Fruit fly (Drosophila melanogaster): Measurements from ENCODE around the gene Dtd.
A peak's percentile ranks its signal among the peaks of the same experiment; 100 is the strongest.

Dtd gene

dm6 chr3R:11421643-11422122 is 8.2 kb upstream of the Dtd start, which contains the start of the genes ninaG and Sptz (continued):
- TF ChIP-seq dac (GFP tag; optimal IDR thresholded peaks at IDR 0.05) (peak; percentile 89), CG10631 (GFP tag; optimal IDR thresholded peaks at IDR 0.05) (peak; percentile 94), CG11762 (GFP tag; optimal IDR thresholded peaks at IDR 0.05; ENCODE audit: insufficient read depth) (peak; percentile 81), cyc (GFP tag; optimal IDR thresholded peaks at IDR 0.05) (peak; percentile 97), Eip78C (GFP tag) (peak; percentile 98), fd85E (GFP tag; optimal IDR thresholded peaks at IDR 0.05) (no peak), CG6854 (GFP tag; optimal IDR thresholded peaks at IDR 0.05) (peak; percentile 69), CG10669 (GFP tag; optimal IDR thresholded peaks at IDR 0.05) (no peak), CG6792 (GFP tag; optimal IDR thresholded peaks at IDR 0.05) (peak; percentile 91), CG32006 (GFP tag; optimal IDR thresholded peaks at IDR 0.05) (peak; percentile 93), CG3032 (tag; optimal IDR thresholded peaks at IDR 0.05) (peak; percentile 89), Hr4 (GFP tag; optimal IDR thresholded peaks at IDR 0.05) (no peak), spab (GFP tag; optimal IDR thresholded peaks at IDR 0.05) (no peak), Blimp-1 (GFP tag; optimal IDR thresholded peaks at IDR 0.05) (peak; percentile 76), dsx (GFP tag; optimal IDR thresholded peaks at IDR 0.05; ENCODE audit: poor library complexity, severe bottlenecking) (no peak), fd59A (GFP tag; optimal IDR thresholded peaks at IDR 0.05) (peak; percentile 77), net (GFP tag; optimal IDR thresholded peaks at IDR 0.05) (peak; percentile 88), ss (GFP tag; optimal IDR thresholded peaks at IDR 0.05) (no peak), CG3919 (GFP tag; optimal IDR thresholded peaks at IDR 0.05) (peak; percentile 93), CG34406 (GFP tag; optimal IDR thresholded peaks at IDR 0.05) (peak; percentile 86), vri (GFP tag; optimal IDR thresholded peaks at IDR 0.05) (no peak), CG11294 (GFP tag; IDR thresholded peaks at IDR 0.05) (peak; percentile 90), CG6163 (GFP tag; IDR thresholded peaks at IDR 0.05) (peak; percentile 93), Sox102F (GFP tag; optimal IDR thresholded peaks at IDR 0.05) (peak; percentile 88), CG6808 (GFP tag; optimal IDR thresholded peaks at IDR 0.05) (no peak), CG8119 (GFP tag; IDR thresholded peaks at IDR 0.05) (peak; percentile 88), fkh (GFP tag; optimal IDR thresholded peaks at IDR 0.05) (no peak), topi (GFP tag; optimal IDR thresholded peaks at IDR 0.05) (peak; percentile 93), Sox14 (GFP tag; optimal IDR thresholded peaks at IDR 0.05) (peak; percentile 98), Eip75B (GFP tag; optimal IDR thresholded peaks at IDR 0.05) (peak; percentile 91), OdsH (GFP tag; optimal IDR thresholded peaks at IDR 0.05) (peak; percentile 94)

- TF ChIP-seq svp (GFP tag) = peak; percentile 88
- no peak for TF ChIP-seq achi (GFP tag; optimal IDR thresholded peaks at IDR 0.05)
- TF ChIP-seq Hr4 (GFP tag; optimal IDR thresholded peaks at IDR 0.05) = no peak
- no peak for TF ChIP-seq Smox (GFP tag; optimal IDR thresholded peaks at IDR 0.05)
Observed at dm6 chr3R:11430307-11430706, 446 bp downstream of the Dtd start.

- TF ChIP-seq CG6163 (GFP tag; IDR thresholded peaks at IDR 0.05) = no peak
- no peak for TF ChIP-seq eg (GFP tag; IDR thresholded peaks at IDR 0.05)
- TF ChIP-seq fkh (GFP tag; optimal IDR thresholded peaks at IDR 0.05) = peak; percentile 84
- no peak for TF ChIP-seq Eip78C (GFP tag)
- TF ChIP-seq Sox14 (GFP tag; optimal IDR thresholded peaks at IDR 0.05) = peak; percentile 25
Observed at dm6 chr3R:11431395-11431977, 1.6 kb downstream of the Dtd start, which contains the start of the genes RpL24-like and CG5276. Gene RpL24-like (minus strand): TSS chr3R:11431582. Gene CG5276 (plus strand): TSS chr3R:11431738.
